Worm (Caenorhabditis elegans) whole organism, early embryonic: ENCODE results near the gene str-68.

ENCODE experiments used
- B0310.2 ChIP-seq: sonication (generic microtip); optimal IDR thresholded peaks from 2 replicates; lab custom pipeline; 2016; ENCODE audit warnings: mild to moderate bottlenecking, missing genetic modification characterization, missing compliant biosample characterization
- F13C5.2 ChIP-seq: sonication (generic microtip); optimal IDR thresholded peaks from 2 replicates; lab custom pipeline; 2017; ENCODE audit warnings: mild to moderate bottlenecking, missing genetic modification characterization, inconsistent platforms, missing compliant biosample characterization
- ama-1 ChIP-seq: fragments of 150-350 bp; optimal IDR thresholded peaks from 2 replicates; lab custom pipeline; 2014
- ceh-13 ChIP-seq: fragments of 200-800 bp; sonication (Bioruptor generic); optimal IDR thresholded peaks from 2 replicates; lab custom pipeline; 2018; ENCODE audit warnings: mild to moderate bottlenecking, missing genetic modification characterization, missing compliant biosample characterization
- ceh-36 ChIP-seq: sonication (generic microtip); optimal IDR thresholded peaks from 2 replicates; lab custom pipeline; 2016; ENCODE audit warnings: missing genetic modification characterization, inconsistent platforms, missing compliant biosample characterization
- hmbx-1 ChIP-seq: sonication (generic microtip); optimal IDR thresholded peaks from 2 replicates; lab custom pipeline; 2016; ENCODE audit warnings: mild to moderate bottlenecking, missing genetic modification characterization, missing compliant biosample characterization
- scrt-1 ChIP-seq: fragments of 200-800 bp; sonication (Bioruptor generic); IDR thresholded peaks from 2 replicates; pipeline ENCODE4 v1.3.6; 2022; ENCODE audit warnings: missing genetic modification characterization, missing compliant biosample characterization
- tbx-37 ChIP-seq: fragments of 200-800 bp; sonication (Bioruptor generic); conservative IDR thresholded peaks from 2 replicates; pipeline ENCODE4 v1.3.6; 2022; ENCODE audit warnings: missing genetic modification reagents, missing genetic modification characterization, missing compliant biosample characterization
- tra-4 ChIP-seq: sonication (generic microtip); optimal IDR thresholded peaks from 2 replicates; lab custom pipeline; 2017; ENCODE audit warnings: missing genetic modification characterization, missing compliant biosample characterization

DNA sequence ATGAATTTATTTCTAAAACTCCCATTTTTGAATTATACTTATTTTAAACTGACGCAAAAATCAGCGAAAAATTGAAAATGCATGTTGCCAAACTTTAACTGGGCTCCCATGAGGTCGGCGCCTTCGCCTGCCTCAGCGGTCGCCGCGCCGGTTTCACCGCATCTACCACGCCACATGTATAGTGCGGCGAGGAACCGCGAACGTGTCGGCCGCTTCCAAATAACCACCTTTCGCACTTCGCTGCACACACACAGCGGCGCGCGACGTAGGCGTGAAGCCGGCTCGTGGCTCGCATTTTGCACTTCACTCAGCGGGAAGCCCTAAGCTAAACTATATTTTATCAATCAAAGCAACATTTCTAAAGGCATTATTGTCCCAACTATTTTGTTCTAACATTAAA, 6.8 kb downstream of the str-68 start:
- TF ChIP-seq hmbx-1 (tag; lab: Kevin White, UChicago): no peak
- TF ChIP-seq ceh-36 (tag; lab: Kevin White, UChicago): no peak
- TF ChIP-seq scrt-1: no peak
- no peak for TF ChIP-seq F13C5.2 (tag; lab: Kevin White, UChicago)
- TF ChIP-seq ceh-13: no peak
- TF ChIP-seq ama-1 (lab: Kevin White, UChicago): no peak
- no peak for TF ChIP-seq tra-4 (tag; lab: Kevin White, UChicago)
- TF ChIP-seq B0310.2 (tag; lab: Kevin White, UChicago): no peak
- no peak for TF ChIP-seq tbx-37
